Worm (Caenorhabditis elegans) whole organism, mixed stage, embryonic: ENCODE measurements around the gene cyp-13A11.

Experiments used
- ces-1 ChIP-seq: fragments of 150-350 bp; optimal IDR thresholded peaks from 2 replicates; lab custom pipeline; 2014; ENCODE audit warnings: missing biosample characterization, missing genetic modification reagents, missing genetic modification characterization
- nhr-237 ChIP-seq: fragments of 150-350 bp; optimal IDR thresholded peaks from 2 replicates; lab custom pipeline; 2014; ENCODE audit warnings: missing biosample characterization, missing genetic modification characterization
- snpc-4 ChIP-seq: fragments of 150-350 bp; optimal IDR thresholded peaks from 2 replicates; lab custom pipeline; 2014; ENCODE audit warnings: missing biosample characterization, missing genetic modification characterization
- unc-62 ChIP-seq: fragments of 150-350 bp; optimal IDR thresholded peaks from 2 replicates; lab custom pipeline; 2014; ENCODE audit warnings: missing biosample characterization, missing genetic modification reagents, missing genetic modification characterization

DNA sequence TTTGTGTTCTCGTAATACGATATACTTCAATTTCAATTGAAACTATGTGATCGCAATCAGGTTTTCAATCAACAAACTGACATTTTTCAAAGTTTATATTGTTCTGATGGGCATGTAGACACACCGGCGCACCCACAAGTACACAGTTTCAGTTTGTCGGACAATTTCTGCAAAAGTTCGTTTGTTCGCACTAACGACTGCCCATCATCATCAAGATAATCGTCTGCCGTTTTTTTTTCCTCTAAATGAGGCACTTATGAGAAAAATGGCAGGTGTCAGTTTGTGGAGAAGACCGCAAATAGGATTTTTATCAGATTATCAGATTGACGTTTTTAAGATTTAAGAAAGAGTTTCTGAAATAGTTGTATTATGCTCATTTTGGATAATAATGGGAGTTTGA is 46.0 kb downstream of the cyp-13A11 start:
- TF ChIP-seq unc-62 (no peak), nhr-237 (no peak), ces-1 (no peak), snpc-4 (no peak)
